Fruit fly (Drosophila melanogaster) S2 (cell line): ENCODE measurements around the gene Naprt.

ENCODE experiments used
- CG8478 ChIP-seq: fragments of >200 bp; optimal IDR thresholded peaks from 2 replicates; lab custom pipeline; 2018
- CTCF ChIP-seq, 2 experiments: fragments of >200 bp; optimal IDR thresholded peaks; 2 replicates each; lab custom pipeline; 2018

DNA sequence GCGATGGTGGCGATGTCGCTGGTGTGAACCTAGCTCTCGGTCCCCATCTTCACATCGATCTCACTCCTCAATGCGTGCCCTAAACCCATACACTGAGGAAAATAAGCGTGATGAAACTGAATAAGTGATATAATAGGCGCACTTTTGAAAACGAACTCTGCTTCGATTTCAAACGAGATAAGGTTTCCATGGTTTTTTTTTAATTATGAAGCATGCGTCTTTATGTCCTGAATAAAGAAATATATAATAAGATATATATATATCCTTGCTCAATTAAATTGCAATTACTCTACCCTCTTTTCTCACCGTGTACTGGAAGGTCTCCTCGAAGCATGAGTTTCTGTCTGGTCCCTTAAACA is 25.0 kb upstream of the Naprt start:
- TF ChIP-seq CG8478 (lab: Kevin White, UChicago) (no peak), CTCF (optimal IDR thresholded peaks at IDR 0.05; lab: Kevin White, UChicago) (no peak)
